Worm (Caenorhabditis elegans) whole organism, L4 larva: ENCODE results near the gene ttr-46.
A peak's percentile ranks its signal among the peaks of the same experiment; 100 is the strongest.

Source experiments
- F10B5.3 ChIP-seq: sonication (generic microtip); optimal IDR thresholded peaks from 2 replicates; lab custom pipeline; 2016; ENCODE audit warnings: mild to moderate bottlenecking, missing genetic modification characterization, missing compliant biosample characterization
- F44E2.7 ChIP-seq: fragments of 200-800 bp; sonication (Bioruptor generic); IDR thresholded peaks from 2 replicates; pipeline ENCODE4 v2.1.2; 2022; ENCODE audit warnings: missing genetic modification characterization, missing compliant biosample characterization
- aha-1 ChIP-seq: fragments of 150-350 bp; peaks from one replicate; lab custom pipeline; 2014; ENCODE audit warnings: missing biosample characterization, missing genetic modification characterization
- aly-2 ChIP-seq: sonication (generic microtip); optimal IDR thresholded peaks from 2 replicates; lab custom pipeline; 2018; ENCODE audit warnings: missing biosample characterization, missing genetic modification characterization
- ama-1 ChIP-seq: fragments of 150-350 bp; optimal IDR thresholded peaks from 2 replicates; lab custom pipeline; 2014; ENCODE audit warnings: inconsistent platforms, mixed read lengths
- arid-1 ChIP-seq: fragments of 200-800 bp; sonication (Bioruptor generic); conservative IDR thresholded peaks from 2 replicates; pipeline ENCODE4 v1.3.6; 2022; ENCODE audit warnings: missing genetic modification reagents, missing genetic modification characterization, missing compliant biosample characterization
- daf-19 ChIP-seq: fragments of 200-800 bp; sonication (Bioruptor generic); conservative IDR thresholded peaks from 2 replicates; pipeline ENCODE4 v1.3.6; 2022; ENCODE audit warnings: missing genetic modification characterization, missing compliant biosample characterization
- fos-1 ChIP-seq: fragments of 150-350 bp; optimal IDR thresholded peaks from 2 replicates; lab custom pipeline; 2014; ENCODE audit warnings: missing biosample characterization, missing genetic modification characterization
- hlh-11 ChIP-seq: fragments of 200-800 bp; sonication (Bioruptor generic); optimal IDR thresholded peaks from 2 replicates; lab custom pipeline; 2018; ENCODE audit warnings: mild to moderate bottlenecking, missing genetic modification characterization, missing compliant biosample characterization
- hlh-30 ChIP-seq: sonication (generic microtip); optimal IDR thresholded peaks from 2 replicates; lab custom pipeline; 2017; ENCODE audit warnings: antibody characterized with exemption, mild to moderate bottlenecking, missing genetic modification characterization, missing compliant biosample characterization; ENCODE audit not compliant: insufficient read depth
- lin-13 ChIP-seq: fragments of 150-350 bp; optimal IDR thresholded peaks from 2 replicates; lab custom pipeline; 2014; ENCODE audit warnings: missing biosample characterization, missing genetic modification reagents, missing genetic modification characterization
- lin-38 ChIP-seq: fragments of 200-800 bp; sonication (Bioruptor generic); IDR thresholded peaks from 2 replicates; pipeline ENCODE4 v1.3.6; 2022; ENCODE audit warnings: missing genetic modification reagents, missing genetic modification characterization, missing compliant biosample characterization
- madf-5 ChIP-seq, 2 experiments: fragments of 200-800 bp; sonication (Bioruptor generic); IDR thresholded peaks; 2 replicates each; pipeline ENCODE4 v1.3.6; 2022; ENCODE audit warnings: missing compliant biosample characterization in 2 of 2, missing genetic modification characterization in 2 of 2
- madf-9 ChIP-seq: fragments of 200-800 bp; sonication (Bioruptor generic); conservative IDR thresholded peaks from 2 replicates; pipeline ENCODE4 v1.3.6; 2022; ENCODE audit warnings: missing genetic modification reagents, missing genetic modification characterization, missing compliant biosample characterization
- mdl-1 ChIP-seq, 2 experiments: fragments of 150-350 bp in 1 of 2; sonication (generic microtip) in 1 of 2; optimal IDR thresholded peaks; 2 replicates each; lab custom pipeline; 2014 to 2017; ENCODE audit warnings: missing biosample characterization in 2 of 2, missing genetic modification characterization in 2 of 2
- mdt-29 ChIP-seq: fragments of 200-800 bp; sonication (Bioruptor generic); IDR thresholded peaks from 2 replicates; pipeline ENCODE4 v1.3.6; 2022; ENCODE audit warnings: missing genetic modification reagents, missing genetic modification characterization, missing compliant biosample characterization
- mep-1 ChIP-seq: fragments of 150-350 bp; sonication (generic microtip); optimal IDR thresholded peaks from 3 replicates; lab custom pipeline; 2014; ENCODE audit warnings: missing biosample characterization, missing genetic modification characterization
- mes-2 ChIP-seq: sonication (generic microtip); optimal IDR thresholded peaks from 2 replicates; lab custom pipeline; 2016; ENCODE audit warnings: missing genotype, mild to moderate bottlenecking, missing genetic modification characterization, missing compliant biosample characterization; ENCODE audit not compliant: poor library complexity, severe bottlenecking
- mxl-3 ChIP-seq: fragments of 200-800 bp; sonication (Bioruptor generic); optimal IDR thresholded peaks from 2 replicates; lab custom pipeline; 2018; ENCODE audit warnings: mild to moderate bottlenecking, missing genetic modification characterization, missing compliant biosample characterization
- nhr-10 ChIP-seq: fragments of 150-350 bp; optimal IDR thresholded peaks from 2 replicates; lab custom pipeline; 2014; ENCODE audit warnings: missing biosample characterization, missing genetic modification characterization
- nhr-102 ChIP-seq: sonication (generic microtip); optimal IDR thresholded peaks from 2 replicates; lab custom pipeline; 2016; ENCODE audit warnings: mild to moderate bottlenecking, missing genetic modification characterization, moderate library complexity, missing compliant biosample characterization
- nhr-11 ChIP-seq: fragments of 150-350 bp; optimal IDR thresholded peaks from 2 replicates; lab custom pipeline; 2014; ENCODE audit warnings: missing biosample characterization, missing genetic modification characterization
- nhr-237 ChIP-seq: sonication (generic microtip); optimal IDR thresholded peaks from 2 replicates; lab custom pipeline; 2017; ENCODE audit warnings: missing biosample characterization, missing genetic modification characterization
- nhr-25 ChIP-seq: sonication (generic microtip); optimal IDR thresholded peaks from 2 replicates; lab custom pipeline; 2017; ENCODE audit warnings: missing genetic modification characterization, mild to moderate bottlenecking, missing compliant biosample characterization, antibody characterized with exemption, moderate library complexity, borderline replicate concordance; ENCODE audit not compliant: insufficient read depth
- nhr-42 ChIP-seq: fragments of 200-800 bp; sonication (Bioruptor generic); IDR thresholded peaks from 2 replicates; pipeline ENCODE4 v1.3.6; 2022; ENCODE audit warnings: missing genetic modification characterization, missing compliant biosample characterization
- nhr-6 ChIP-seq: fragments of 150-350 bp; optimal IDR thresholded peaks from 2 replicates; lab custom pipeline; 2014; ENCODE audit warnings: missing biosample characterization, missing genetic modification characterization
- nhr-77 ChIP-seq: fragments of 150-350 bp; optimal IDR thresholded peaks from 2 replicates; lab custom pipeline; 2014; ENCODE audit warnings: missing biosample characterization, missing genetic modification characterization
- php-3 ChIP-seq: fragments of 200-800 bp; sonication (Bioruptor generic); IDR thresholded peaks from 2 replicates; pipeline ENCODE4 v1.3.6; 2022; ENCODE audit warnings: missing genetic modification reagents, missing genetic modification characterization, missing compliant biosample characterization
- saeg-2 ChIP-seq: fragments of 200-800 bp; sonication (Bioruptor generic); IDR thresholded peaks from 2 replicates; pipeline ENCODE4 v1.3.6; 2022; ENCODE audit warnings: missing genetic modification reagents, missing genetic modification characterization, missing compliant biosample characterization
- snpc-1.2 ChIP-seq: fragments of 200-800 bp; sonication (Bioruptor generic); IDR thresholded peaks from 2 replicates; pipeline ENCODE4 v1.3.6; 2022; ENCODE audit warnings: missing genetic modification reagents, missing genetic modification characterization, missing compliant biosample characterization
- snpc-4 ChIP-seq: fragments of 150-350 bp; optimal IDR thresholded peaks from 2 replicates; lab custom pipeline; 2014; ENCODE audit warnings: missing biosample characterization, missing genetic modification characterization
- spr-3 ChIP-seq: fragments of 200-800 bp; sonication (Bioruptor generic); optimal IDR thresholded peaks from 2 replicates; lab custom pipeline; 2018; ENCODE audit warnings: mild to moderate bottlenecking, missing genetic modification characterization, missing compliant biosample characterization
- unc-39 ChIP-seq: sonication (generic microtip); optimal IDR thresholded peaks from 2 replicates; lab custom pipeline; 2017; ENCODE audit warnings: missing biosample characterization, missing genetic modification characterization
- unc-62 ChIP-seq, 3 experiments: fragments of 150-350 bp in 1 of 3; sonication (generic microtip); optimal IDR thresholded peaks in 2 of 3; peaks in 1 of 3; 1 replicate in 1 of 3; 2 replicates in 2 of 3; lab custom pipeline; 2014 to 2017; ENCODE audit warnings: missing biosample characterization in 3 of 3, missing genetic modification characterization in 3 of 3, missing genetic modification reagents in 3 of 3, missing genotype in 1 of 3
- vab-7 ChIP-seq: fragments of 200-800 bp; sonication (Bioruptor generic); IDR thresholded peaks from 2 replicates; pipeline ENCODE4 v1.3.6; 2022; ENCODE audit warnings: missing genetic modification reagents, missing genetic modification characterization, missing compliant biosample characterization
- zag-1 ChIP-seq: fragments of 150-350 bp; optimal IDR thresholded peaks from 2 replicates; lab custom pipeline; 2014; ENCODE audit warnings: missing biosample characterization, missing genetic modification characterization
- ztf-11 ChIP-seq: fragments of 150-350 bp; optimal IDR thresholded peaks from 2 replicates; lab custom pipeline; 2014; ENCODE audit warnings: missing biosample characterization, missing genetic modification characterization
- ztf-7 ChIP-seq: fragments of 150-350 bp; optimal IDR thresholded peaks from 2 replicates; lab custom pipeline; 2014; ENCODE audit warnings: missing biosample characterization, missing genetic modification characterization

The ttr-46 gene

DNA sequence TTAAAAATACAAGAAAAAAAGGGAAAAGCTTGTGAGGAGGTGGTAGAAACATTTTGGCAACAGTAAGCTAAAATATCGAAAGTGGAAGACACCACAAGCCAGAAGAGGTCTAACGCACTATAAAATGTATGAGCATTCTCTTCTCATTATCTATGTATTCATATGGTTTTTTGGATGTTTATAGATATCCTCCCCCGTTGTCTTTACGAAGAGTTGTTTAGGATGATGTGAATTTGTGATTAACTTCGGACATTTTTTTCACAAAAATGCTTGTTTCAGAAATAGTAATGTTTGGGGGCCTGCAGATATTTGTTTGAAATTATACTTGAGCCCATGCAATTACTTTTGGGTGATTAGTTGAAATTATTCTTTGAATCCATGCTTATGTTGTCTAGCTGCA is 36.0 kb upstream of the ttr-46 start, which contains the start of gene mec-9:
mec-9 (minus strand) TSS at position 101 of the 400 bp plus-strand sequence.
- TF ChIP-seq zag-1 (tag; lab: Kevin White, UChicago) (no peak), fos-1 (tag; lab: Kevin White, UChicago) (no peak), lin-38 (GFP tag; lab: Robert Waterston, UW) (no peak), vab-7 (GFP tag; lab: Robert Waterston, UW) (no peak), nhr-102 (tag; lab: Kevin White, UChicago) (no peak), hlh-30 (tag; lab: Kevin White, UChicago) (no peak), snpc-4 (tag; lab: Kevin White, UChicago) (no peak), nhr-25 (tag; lab: Kevin White, UChicago) (no peak), mep-1 (no peak), F10B5.3 (no peak)

DNA sequence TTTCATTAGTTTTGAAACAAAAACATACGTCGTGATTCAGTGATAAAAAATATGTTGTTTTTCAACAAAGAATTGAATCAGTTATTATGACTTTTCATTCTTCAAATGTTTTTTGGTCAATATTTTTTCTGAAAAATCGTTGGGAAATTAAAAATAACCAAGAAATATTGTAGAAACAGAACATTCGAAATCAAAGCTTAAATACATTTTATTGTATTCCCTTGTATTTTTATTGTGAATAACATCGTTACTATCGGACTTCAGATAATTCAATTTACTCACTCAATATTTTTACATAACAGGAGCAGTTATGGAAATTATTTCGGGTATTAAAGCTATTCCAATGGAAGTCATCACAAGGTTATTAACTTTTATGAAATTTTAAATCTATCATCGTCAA is 34.4 kb upstream of the ttr-46 start, which contains the start of gene C50H2.4:
C50H2.4 (plus strand) TSS at position 301 of the 400 bp plus-strand sequence.
- no peak for TF ChIP-seq saeg-2 (GFP tag; lab: Robert Waterston, UW)
- no peak for TF ChIP-seq nhr-237 (tag; lab: Kevin White, UChicago)
- no peak for TF ChIP-seq snpc-1.2
- no peak for TF ChIP-seq F44E2.7 (GFP tag; lab: Robert Waterston, UW)
- no peak for TF ChIP-seq nhr-77 (tag; lab: Kevin White, UChicago)
- TF ChIP-seq mes-2 (tag; lab: Kevin White, UChicago), result no peak
- no peak for TF ChIP-seq lin-13
- TF ChIP-seq php-3 (GFP tag; lab: Robert Waterston, UW), result no peak
- no peak for TF ChIP-seq daf-19 (GFP tag; lab: Robert Waterston, UW)
- TF ChIP-seq aha-1, result no peak
- TF ChIP-seq spr-3 (GFP tag; lab: Kevin White, UChicago), result no peak
- no peak for TF ChIP-seq mep-1
- TF ChIP-seq unc-39 (tag; lab: Kevin White, UChicago), result no peak
- no peak for TF ChIP-seq ama-1 (lab: Kevin White, UChicago)
- no peak for TF ChIP-seq arid-1 (GFP tag; lab: Robert Waterston, UW)
- TF ChIP-seq ztf-11 (tag; lab: Kevin White, UChicago), result no peak
- no peak for TF ChIP-seq ztf-7
- no peak for TF ChIP-seq mdt-29 (GFP tag; lab: Robert Waterston, UW)

- no peak for TF ChIP-seq mxl-3 (GFP tag; lab: Kevin White, UChicago)
- TF ChIP-seq aly-2, result no peak
- no peak for TF ChIP-seq mdl-1 (tag; optimal IDR thresholded peaks at IDR 0.05; lab: Kevin White, UChicago)
- no peak for TF ChIP-seq F10B5.3
- TF ChIP-seq lin-13, result no peak
- no peak for TF ChIP-seq aha-1
- no peak for TF ChIP-seq madf-5 (GFP tag; IDR thresholded peaks at IDR 0.05; lab: Robert Waterston, UW)
- TF ChIP-seq hlh-11 (tag; lab: Kevin White, UChicago), result no peak
- no peak for TF ChIP-seq nhr-6 (tag; lab: Kevin White, UChicago)
- no peak for TF ChIP-seq madf-9 (GFP tag; lab: Robert Waterston, UW)
- TF ChIP-seq nhr-10 (tag; lab: Kevin White, UChicago), result no peak
- TF ChIP-seq nhr-42 (GFP tag; lab: Robert Waterston, UW), result no peak
- TF ChIP-seq nhr-77 (tag; lab: Kevin White, UChicago), result no peak
Observed at ce11 chrV:9918410-9918809, 32.6 kb upstream of the ttr-46 start, which contains the start of gene C50H2.5. C50H2.5 (plus strand) TSS chrV:9918710.

- TF ChIP-seq unc-62 (GFP tag; optimal IDR thresholded peaks at IDR 0.05 in 1 of 2; lab: Kevin White, UChicago) (peak in 1 of 2 experiments; percentile 99), unc-62 (tag; optimal IDR thresholded peaks at IDR 0.05; lab: Kevin White, UChicago) (no peak), nhr-11 (tag; lab: Kevin White, UChicago) (no peak)
Observed at ce11 chrV:9921288-9921687, 29.7 kb upstream of the ttr-46 start, which contains the start of gene ceh-75. ceh-75 (plus strand) TSS chrV:9921337.
